Worm (Caenorhabditis elegans) whole organism, L2 larva: ENCODE results near the gene R13A1.10.

ENCODE experiments used
- alr-1 ChIP-seq: fragments of 150-350 bp; optimal IDR thresholded peaks from 2 replicates; lab custom pipeline; 2014; ENCODE audit warnings: missing biosample characterization, missing genetic modification characterization
- aly-2 ChIP-seq: fragments of 150-350 bp; optimal IDR thresholded peaks from 2 replicates; lab custom pipeline; 2014; ENCODE audit warnings: missing biosample characterization, missing genetic modification characterization
- blmp-1 ChIP-seq: sonication (generic microtip); optimal IDR thresholded peaks from 2 replicates; lab custom pipeline; 2017; ENCODE audit warnings: missing genetic modification characterization, mild to moderate bottlenecking, missing compliant biosample characterization, antibody characterized with exemption, moderate library complexity; ENCODE audit not compliant: insufficient read depth
- elt-3 ChIP-seq: sonication (generic microtip); optimal IDR thresholded peaks from 2 replicates; lab custom pipeline; 2017; ENCODE audit warnings: missing biosample characterization, missing genetic modification characterization
- fos-1 ChIP-seq: fragments of 150-350 bp; optimal IDR thresholded peaks from 2 replicates; lab custom pipeline; 2014; ENCODE audit warnings: missing biosample characterization, missing genetic modification characterization
- nhr-11 ChIP-seq: fragments of 150-350 bp; optimal IDR thresholded peaks from 2 replicates; lab custom pipeline; 2014; ENCODE audit warnings: missing biosample characterization, missing genetic modification characterization
- nhr-237 ChIP-seq: fragments of 150-350 bp; optimal IDR thresholded peaks from 2 replicates; lab custom pipeline; 2014; ENCODE audit warnings: missing biosample characterization, missing genetic modification characterization
- nhr-25 ChIP-seq: fragments of 150-350 bp; sonication (generic microtip); optimal IDR thresholded peaks from 3 replicates; lab custom pipeline; 2014; ENCODE audit warnings: missing biosample characterization, missing genetic modification characterization
- nhr-6 ChIP-seq: fragments of 150-350 bp; optimal IDR thresholded peaks from 2 replicates; lab custom pipeline; 2014; ENCODE audit warnings: missing biosample characterization, missing genetic modification characterization
- nhr-77 ChIP-seq: fragments of 150-350 bp; optimal IDR thresholded peaks from 2 replicates; lab custom pipeline; 2014; ENCODE audit warnings: missing biosample characterization, missing genetic modification characterization
- unc-39 ChIP-seq: fragments of 150-350 bp; optimal IDR thresholded peaks from 2 replicates; lab custom pipeline; 2014; ENCODE audit warnings: missing biosample characterization, missing genetic modification characterization
- ztf-11 ChIP-seq: sonication (generic microtip); optimal IDR thresholded peaks from 2 replicates; lab custom pipeline; 2017; ENCODE audit warnings: missing biosample characterization, missing genetic modification characterization

DNA sequence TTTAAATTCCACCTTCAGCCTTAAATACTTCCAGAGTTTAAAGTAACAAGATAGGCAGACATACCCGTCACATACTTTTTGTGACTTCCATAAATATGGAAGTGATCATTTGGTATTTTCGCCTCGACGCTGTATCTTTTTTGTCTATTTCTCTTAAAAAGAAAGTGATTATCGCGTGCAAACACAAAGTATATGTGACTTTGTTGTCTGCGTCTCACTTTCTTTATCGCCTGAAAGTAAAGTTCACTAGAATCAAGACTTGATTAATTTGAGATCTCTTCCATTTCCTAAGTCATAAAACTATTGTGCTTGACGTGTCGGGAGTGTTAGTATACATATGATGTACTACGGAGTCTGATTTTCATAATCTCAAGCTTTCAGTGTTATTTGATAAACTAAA lies 31.3 kb upstream of the R13A1.10 start, which contains the start of gene C06E4.6:
- TF ChIP-seq unc-39 (no peak), alr-1 (tag; lab: Kevin White, UChicago) (no peak), aly-2 (tag; lab: Kevin White, UChicago) (no peak), nhr-11 (tag; lab: Kevin White, UChicago) (no peak), ztf-11 (no peak), elt-3 (tag; lab: Kevin White, UChicago) (no peak), nhr-25 (tag; lab: Kevin White, UChicago) (no peak), blmp-1 (tag; lab: Kevin White, UChicago) (no peak), fos-1 (tag; lab: Kevin White, UChicago) (peak; percentile 71), nhr-6 (no peak), nhr-77 (tag; lab: Kevin White, UChicago) (no peak), nhr-237 (tag; lab: Kevin White, UChicago) (no peak)
